Worm (Caenorhabditis elegans): ENCODE measurements around the gene R74.2.

- TF ChIP-seq cog-1 (tag; optimal IDR thresholded peaks at IDR 0.05) (peak; percentile 89), med-1 (GFP tag; optimal IDR thresholded peaks at IDR 0.05; ENCODE audit: insufficient read depth) (no peak), flt-1 (GFP tag; IDR thresholded peaks at IDR 0.05) (0 out of 2 replicates have a peak, but pooled peaks have one; percentile 44), klf-2 (GFP tag; conservative IDR thresholded peaks at IDR 0.05) (no peak), ref-1 (GFP tag; conservative IDR thresholded peaks at IDR 0.05) (no peak)
Measured at ce11 chrIII:4237660-4238059, 49.7 kb downstream of the R74.2 start.
